Worm (Caenorhabditis elegans): ENCODE measurements around the gene C16C4.18.

- TF ChIP-seq C06A6.2 (GFP tag; conservative IDR thresholded peaks at IDR 0.05) (no peak), unc-62 (GFP tag; optimal IDR thresholded peaks at IDR 0.05) (no peak), sea-2 (GFP tag; IDR thresholded peaks at IDR 0.05) (no peak), snpc-1.1 (tag; optimal IDR thresholded peaks at IDR 0.05; ENCODE audit: insufficient read depth) (no peak), nhr-80 (tag; optimal IDR thresholded peaks at IDR 0.05) (no peak), dpl-1 (GFP tag; optimal IDR thresholded peaks at IDR 0.05) (no peak), F37B4.10 (GFP tag; IDR thresholded peaks at IDR 0.05) (no peak), sptf-2 (GFP tag; optimal IDR thresholded peaks at IDR 0.05) (no peak), chd-7 (tag; optimal IDR thresholded peaks at IDR 0.05) (no peak), rpc-1 (optimal IDR thresholded peaks at IDR 0.05) (no peak), rpc-1 (tag; optimal IDR thresholded peaks at IDR 0.05) (no peak), him-1 (tag; optimal IDR thresholded peaks at IDR 0.05) (no peak), ztf-25 (GFP tag; IDR thresholded peaks at IDR 0.05) (no peak), Y95B8A.8 (GFP tag; IDR thresholded peaks at IDR 0.05) (no peak), ztf-18 (tag; optimal IDR thresholded peaks at IDR 0.05) (no peak)
Observed at ce11 chrII:1882705-1883104, 21.6 kb upstream of the C16C4.18 start, which contains the start of gene math-5.
